Fruit fly (Drosophila melanogaster) whole organism, embryonic: ENCODE measurements around the gene papi.

Experiments used
- Ada2b ChIP-seq: fragments of 200-800 bp; sonication (Bioruptor generic); IDR thresholded peaks from 2 replicates; pipeline ENCODE4 v1.3.6; 2022; ENCODE audit warnings: missing biosample characterization, missing genetic modification characterization
- Adf1 ChIP-seq: fragments of 200-800 bp; sonication (Bioruptor generic); IDR thresholded peaks from 2 replicates; pipeline ENCODE4 v1.3.6; 2022; ENCODE audit warnings: missing biosample characterization, missing genetic modification characterization
- Antp ChIP-seq: fragments of 200-800 bp; sonication (Bioruptor generic); optimal IDR thresholded peaks from 3 replicates; lab custom pipeline; 2016; ENCODE audit warnings: missing biosample characterization, missing genetic modification characterization
- Asciz ChIP-seq: fragments of 200-800 bp; sonication (Bioruptor generic); optimal IDR thresholded peaks from 2 replicates; lab custom pipeline; 2017; ENCODE audit warnings: missing biosample characterization, mild to moderate bottlenecking, missing genetic modification characterization, missing genetic modification reagents
- BEAF-32 ChIP-seq: fragments of 200-800 bp; sonication (Bioruptor generic); optimal IDR thresholded peaks from 3 replicates; lab custom pipeline; 2017; ENCODE audit warnings: missing biosample characterization, missing genetic modification characterization, mild to moderate bottlenecking, moderate library complexity, missing genetic modification reagents
- CG10979 ChIP-seq: fragments of 200-800 bp; sonication (Bioruptor generic); optimal IDR thresholded peaks from 2 replicates; lab custom pipeline; 2018; ENCODE audit warnings: missing biosample characterization, mild to moderate bottlenecking, missing genetic modification characterization, moderate library complexity
- CG11085 ChIP-seq: fragments of 200-800 bp; sonication (Bioruptor generic); IDR thresholded peaks from 2 replicates; pipeline ENCODE4 v1.3.6; 2022; ENCODE audit warnings: missing biosample characterization, missing genetic modification characterization
- CG11093 ChIP-seq: fragments of 200-800 bp; sonication (Bioruptor generic); IDR thresholded peaks from 3 replicates; pipeline ENCODE4 v1.3.6; 2022; ENCODE audit warnings: missing biosample characterization, missing genetic modification characterization
- CG1233 ChIP-seq: fragments of 200-800 bp; sonication (Bioruptor generic); optimal IDR thresholded peaks from 4 replicates; lab custom pipeline; 2018; ENCODE audit warnings: missing biosample characterization, mild to moderate bottlenecking, missing genetic modification characterization
- CG13775 ChIP-seq: fragments of 200-800 bp; sonication (Bioruptor generic); optimal IDR thresholded peaks from 3 replicates; lab custom pipeline; 2017; ENCODE audit warnings: missing biosample characterization, mild to moderate bottlenecking, missing genetic modification characterization
- CG16863 ChIP-seq: fragments of 200-800 bp; sonication (Bioruptor generic); optimal IDR thresholded peaks from 3 replicates; lab custom pipeline; 2016; ENCODE audit warnings: missing biosample characterization, missing genetic modification characterization
- CG17361 ChIP-seq: fragments of 200-800 bp; sonication (Bioruptor generic); IDR thresholded peaks from 3 replicates; pipeline ENCODE4 v1.3.6; 2022; ENCODE audit warnings: missing biosample characterization, missing genetic modification characterization
- CG17568 ChIP-seq: fragments of 200-800 bp; sonication (Bioruptor generic); optimal IDR thresholded peaks from 2 replicates; lab custom pipeline; 2018; ENCODE audit warnings: missing biosample characterization, mild to moderate bottlenecking, missing genetic modification characterization, moderate library complexity
- CG18476 ChIP-seq: fragments of 200-800 bp; sonication (Bioruptor generic); optimal IDR thresholded peaks from 2 replicates; lab custom pipeline; 2016; ENCODE audit warnings: missing biosample characterization, mild to moderate bottlenecking, missing genetic modification characterization
- CG18619 ChIP-seq: fragments of 200-800 bp; sonication (Bioruptor generic); optimal IDR thresholded peaks from 3 replicates; lab custom pipeline; 2017; ENCODE audit warnings: missing biosample characterization, mild to moderate bottlenecking, missing genetic modification characterization
- CG31365 ChIP-seq: fragments of 200-800 bp; sonication (Bioruptor generic); optimal IDR thresholded peaks from 2 replicates; lab custom pipeline; 2018; ENCODE audit warnings: missing biosample characterization, mild to moderate bottlenecking, missing genetic modification characterization
- CG3163 ChIP-seq: fragments of 200-800 bp; sonication (Bioruptor generic); optimal IDR thresholded peaks from 3 replicates; lab custom pipeline; 2016; ENCODE audit warnings: missing biosample characterization, missing genetic modification characterization
- CG3407 ChIP-seq: fragments of 200-800 bp; sonication (Bioruptor generic); optimal IDR thresholded peaks from 2 replicates; lab custom pipeline; 2018; ENCODE audit warnings: missing biosample characterization, mild to moderate bottlenecking, missing genetic modification characterization
- CG7839 ChIP-seq: fragments of 200-800 bp; sonication (Bioruptor generic); optimal IDR thresholded peaks from 3 replicates; lab custom pipeline; 2018; ENCODE audit warnings: missing biosample characterization, mild to moderate bottlenecking, missing genetic modification characterization, moderate library complexity
- CG8089 ChIP-seq: fragments of 200-800 bp; sonication (Bioruptor generic); optimal IDR thresholded peaks from 3 replicates; lab custom pipeline; 2016; ENCODE audit warnings: missing biosample characterization, missing genetic modification characterization
- CG8944 ChIP-seq: fragments of 200-800 bp; sonication (Bioruptor generic); optimal IDR thresholded peaks from 3 replicates; lab custom pipeline; 2016; ENCODE audit warnings: missing biosample characterization, missing genetic modification characterization
- Dip2 ChIP-seq: fragments of 200-800 bp; sonication (Bioruptor generic); IDR thresholded peaks from 2 replicates; pipeline ENCODE4 v1.3.6; 2022; ENCODE audit warnings: missing biosample characterization, missing genetic modification characterization
- Dref ChIP-seq: fragments of 200-800 bp; sonication (Bioruptor generic); IDR thresholded peaks from 2 replicates; pipeline ENCODE4 v1.3.6; 2022; ENCODE audit warnings: missing biosample characterization, missing genetic modification characterization
- Drgx ChIP-seq: fragments of 200-800 bp; sonication (Bioruptor generic); IDR thresholded peaks from 2 replicates; pipeline ENCODE4 v1.3.6; 2022; ENCODE audit warnings: missing biosample characterization, missing genetic modification characterization
- E2f1 ChIP-seq: fragments of 200-800 bp; sonication (Bioruptor generic); IDR thresholded peaks from 2 replicates; pipeline ENCODE4 v1.3.6; 2022; ENCODE audit warnings: missing biosample characterization, missing genetic modification characterization
- HLH3B ChIP-seq: fragments of 200-800 bp; sonication (Bioruptor generic); IDR thresholded peaks from 2 replicates; pipeline ENCODE4 v1.3.6; 2022; ENCODE audit warnings: missing biosample characterization, missing genetic modification characterization
- HmgD ChIP-seq: fragments of 200-800 bp; sonication (Bioruptor generic); optimal IDR thresholded peaks from 3 replicates; lab custom pipeline; 2016; ENCODE audit warnings: missing biosample characterization, missing genetic modification characterization
- Lhr ChIP-seq: fragments of 200-800 bp; sonication (Bioruptor generic); optimal IDR thresholded peaks from 3 replicates; lab custom pipeline; 2017; ENCODE audit warnings: mild to moderate bottlenecking, missing biosample characterization, missing genetic modification reagents, missing genetic modification characterization
- Med ChIP-seq: fragments of 200-800 bp; sonication (Bioruptor generic); peaks from one replicate; lab custom pipeline; 2016; ENCODE audit warnings: missing biosample characterization, missing genetic modification characterization, mild to moderate bottlenecking, inconsistent platforms, moderate library complexity
- Optix ChIP-seq: fragments of 200-800 bp; sonication (Bioruptor generic); IDR thresholded peaks from 3 replicates; pipeline ENCODE4 v1.3.6; 2022; ENCODE audit warnings: missing biosample characterization, missing genetic modification characterization
- Pdp1 ChIP-seq, 2 experiments: fragments of 200-800 bp; sonication (Bioruptor generic); optimal IDR thresholded peaks; 3 replicates each; lab custom pipeline; 2016; ENCODE audit warnings: missing biosample characterization in 2 of 2, missing genetic modification characterization in 2 of 2, mild to moderate bottlenecking in 1 of 2, moderate library complexity in 1 of 2
- Trl ChIP-seq, 3 experiments: fragments of >200 bp in 2 of 3; fragments of 200-800 bp in 1 of 3; sonication (Bioruptor generic) in 1 of 3; optimal IDR thresholded peaks; 2 replicates in 1 of 3; 3 replicates in 2 of 3; lab custom pipeline; 2016 to 2017; ENCODE audit warnings: missing biosample characterization in 1 of 3, missing genetic modification characterization in 1 of 3
- Xbp1 ChIP-seq: fragments of 200-800 bp; sonication (Bioruptor generic); optimal IDR thresholded peaks from 3 replicates; lab custom pipeline; 2016; ENCODE audit warnings: missing biosample characterization, mild to moderate bottlenecking, missing genetic modification characterization
- amos ChIP-seq: fragments of 200-800 bp; sonication (Bioruptor generic); IDR thresholded peaks from 2 replicates; pipeline ENCODE4 v1.3.6; 2022; ENCODE audit warnings: missing biosample characterization, missing genetic modification characterization; ENCODE audit not compliant: partially characterized antibody
- ara ChIP-seq: fragments of 200-800 bp; sonication (Bioruptor generic); IDR thresholded peaks from 2 replicates; pipeline ENCODE4 v1.3.6; 2022; ENCODE audit warnings: missing biosample characterization, missing genetic modification characterization
- da ChIP-seq: fragments of 200-800 bp; sonication (Bioruptor generic); optimal IDR thresholded peaks from 2 replicates; lab custom pipeline; 2016; ENCODE audit warnings: missing biosample characterization, missing genetic modification characterization
- dpn ChIP-seq, 2 experiments: fragments of 200-800 bp; sonication (Bioruptor generic); optimal IDR thresholded peaks; 3 replicates each; lab custom pipeline; 2016; ENCODE audit warnings: missing biosample characterization in 2 of 2, missing genetic modification characterization in 2 of 2
- ewg ChIP-seq: fragments of 200-800 bp; sonication (Bioruptor generic); optimal IDR thresholded peaks from 3 replicates; lab custom pipeline; 2017; ENCODE audit warnings: mild to moderate bottlenecking, missing biosample characterization, missing genetic modification reagents, missing genetic modification characterization
- fd64A ChIP-seq: fragments of 200-800 bp; sonication (Bioruptor generic); optimal IDR thresholded peaks from 3 replicates; lab custom pipeline; 2018; ENCODE audit warnings: missing biosample characterization, mild to moderate bottlenecking, missing genetic modification characterization
- gsb-n ChIP-seq: fragments of 200-800 bp; sonication (Bioruptor generic); optimal IDR thresholded peaks from 3 replicates; lab custom pipeline; 2018; ENCODE audit warnings: missing biosample characterization, mild to moderate bottlenecking, missing genetic modification characterization
- h ChIP-seq: fragments of >200 bp; optimal IDR thresholded peaks from 2 replicates; lab custom pipeline; 2017
- her ChIP-seq: fragments of 200-800 bp; sonication (Bioruptor generic); optimal IDR thresholded peaks from 2 replicates; lab custom pipeline; 2016; ENCODE audit warnings: missing biosample characterization, missing genetic modification characterization
- hth ChIP-seq: fragments of >200 bp; optimal IDR thresholded peaks from 2 replicates; lab custom pipeline; 2017; ENCODE audit warnings: inconsistent platforms
- nerfin-2 ChIP-seq: fragments of 200-800 bp; sonication (Bioruptor generic); IDR thresholded peaks from 2 replicates; pipeline ENCODE4 v1.3.6; 2022; ENCODE audit warnings: missing biosample characterization, missing genetic modification characterization; ENCODE audit not compliant: partially characterized antibody
- repo ChIP-seq: fragments of 200-800 bp; sonication (Bioruptor generic); optimal IDR thresholded peaks from 2 replicates; lab custom pipeline; 2016; ENCODE audit warnings: missing biosample characterization, missing genetic modification characterization
- rib ChIP-seq: fragments of 200-800 bp; sonication (Bioruptor generic); IDR thresholded peaks from 2 replicates; pipeline ENCODE4 v1.3.6; 2022; ENCODE audit warnings: missing biosample characterization, missing genetic modification characterization
- schlank ChIP-seq: fragments of 200-800 bp; sonication (Bioruptor generic); optimal IDR thresholded peaks from 2 replicates; lab custom pipeline; 2018; ENCODE audit warnings: missing biosample characterization, mild to moderate bottlenecking, missing genetic modification characterization
- stc ChIP-seq: fragments of 200-800 bp; sonication (Bioruptor generic); IDR thresholded peaks from 2 replicates; pipeline ENCODE4 v1.3.6; 2022; ENCODE audit warnings: missing biosample characterization, missing genetic modification characterization
- trh ChIP-seq: fragments of 200-800 bp; sonication (Bioruptor generic); optimal IDR thresholded peaks from 2 replicates; lab custom pipeline; 2016; ENCODE audit warnings: missing biosample characterization, missing genetic modification characterization
- zf30C ChIP-seq: fragments of 200-800 bp; sonication (Bioruptor generic); optimal IDR thresholded peaks from 3 replicates; lab custom pipeline; 2018; ENCODE audit warnings: missing biosample characterization, mild to moderate bottlenecking, missing genetic modification characterization

Gene papi

DNA sequence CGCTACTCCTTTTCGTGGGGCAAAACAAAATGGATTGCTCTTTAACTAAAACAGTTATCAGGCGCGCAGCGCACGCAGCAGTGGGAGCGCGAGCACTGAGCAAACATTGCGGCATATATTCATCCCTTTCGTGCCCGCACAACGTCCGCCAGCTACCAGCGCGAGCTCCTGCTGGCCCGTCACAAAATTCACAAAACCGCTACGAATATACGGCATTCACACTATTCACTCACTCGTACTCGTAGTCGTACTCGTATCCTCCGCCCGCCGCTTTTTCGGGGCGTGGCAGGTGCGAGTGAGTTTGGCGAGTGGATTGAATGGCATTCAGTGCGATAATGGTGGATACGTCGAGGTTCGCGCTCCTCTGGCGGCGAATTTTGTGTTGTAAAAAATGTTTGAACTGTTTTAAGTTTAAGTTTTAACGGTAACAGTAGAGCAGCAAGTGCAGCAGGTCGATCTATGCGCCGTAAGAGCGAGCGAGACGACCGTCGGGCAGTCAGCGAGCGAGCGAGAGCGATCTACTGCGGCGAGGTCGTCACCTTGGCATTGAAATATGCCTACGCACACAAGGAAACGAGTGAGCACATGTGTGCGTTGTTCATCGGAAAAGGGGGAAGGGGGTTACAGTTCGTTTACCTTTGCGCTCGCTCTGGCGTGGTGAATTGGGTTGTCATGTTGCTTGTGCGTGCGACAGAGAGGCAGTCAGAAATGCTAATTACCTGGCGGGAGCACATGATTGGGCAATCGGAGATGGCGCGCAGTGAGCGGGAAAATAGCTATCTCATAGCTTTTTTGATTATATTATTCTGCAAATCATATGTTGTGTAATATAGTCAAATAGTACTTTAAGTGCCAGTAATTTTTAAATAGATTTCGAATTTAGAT, 23.7 kb upstream of the papi start (continued):
- TF ChIP-seq repo (no peak), CG31365 (peak; percentile 63), Ada2b (GFP tag; lab: Robert Waterston, UW) (no peak), ewg (GFP tag; lab: Kevin White, UChicago) (peak; percentile 35), BEAF-32 (GFP tag; lab: Kevin White, UChicago) (no peak), rib (GFP tag; lab: Robert Waterston, UW) (no peak), amos (GFP tag; lab: Robert Waterston, UW) (no peak), CG11085 (GFP tag; lab: Robert Waterston, UW) (no peak), CG8944 (GFP tag; lab: Kevin White, UChicago) (no peak), fd64A (GFP tag; lab: Kevin White, UChicago) (peak; percentile 66), CG18476 (peak; percentile 15), Adf1 (no peak), CG17361 (GFP tag; lab: Robert Waterston, UW) (no peak), Trl (optimal IDR thresholded peaks at IDR 0.05; lab: Kevin White, UChicago) (peak in 1 of 2 experiments; percentile 19), Trl (GFP tag; optimal IDR thresholded peaks at IDR 0.05; lab: Kevin White, UChicago) (no peak), ara (GFP tag; lab: Robert Waterston, UW) (no peak), hth (no peak), CG13775 (peak; percentile 55), Asciz (GFP tag; lab: Kevin White, UChicago) (peak; percentile 11), CG3163 (GFP tag; lab: Kevin White, UChicago) (peak; percentile 9), zf30C (no peak), CG16863 (peak; percentile 14), her (GFP tag; lab: Kevin White, UChicago) (peak; percentile 75), CG11093 (GFP tag; lab: Robert Waterston, UW) (no peak), Antp (GFP tag; lab: Kevin White, UChicago) (peak; percentile 18), Drgx (no peak), stc (GFP tag; lab: Robert Waterston, UW) (no peak), HLH3B (no peak), CG7839 (tag; lab: Kevin White, UChicago) (peak; percentile 58), schlank (peak; percentile 55), gsb-n (tag; lab: Kevin White, UChicago) (peak; percentile 98), CG17568 (GFP tag; lab: Kevin White, UChicago) (no peak), CG3407 (GFP tag; lab: Kevin White, UChicago) (peak; percentile 33), E2f1 (GFP tag; lab: Robert Waterston, UW) (no peak), nerfin-2 (GFP tag; lab: Robert Waterston, UW) (no peak), CG8089 (GFP tag; lab: Kevin White, UChicago) (peak; percentile 16), Xbp1 (peak; percentile 59), Pdp1 (GFP tag; optimal IDR thresholded peaks at IDR 0.05; lab: Kevin White, UChicago) (peak in 1 of 2 experiments; percentile 81), h (lab: Kevin White, UChicago) (no peak), trh (GFP tag; lab: Kevin White, UChicago) (no peak), CG1233 (GFP tag; lab: Kevin White, UChicago) (peak; percentile 29), dpn (GFP tag; optimal IDR thresholded peaks at IDR 0.05; lab: Kevin White, UChicago) (peak in 1 of 2 experiments; percentile 28), Lhr (GFP tag; lab: Kevin White, UChicago) (peak; percentile 100), Optix (GFP tag; lab: Robert Waterston, UW) (no peak), Dref (GFP tag; lab: Robert Waterston, UW) (no peak), HmgD (GFP tag; lab: Kevin White, UChicago) (peak; percentile 68), Dip2 (GFP tag; lab: Robert Waterston, UW) (no peak), da (GFP tag; lab: Kevin White, UChicago) (peak; percentile 10), Med (peak; percentile 89), CG18619 (GFP tag; lab: Kevin White, UChicago) (peak; percentile 60), CG10979 (tag; lab: Kevin White, UChicago) (peak; percentile 37)
